Worm (Caenorhabditis elegans): ENCODE measurements around the gene cdf-2.

DNA sequence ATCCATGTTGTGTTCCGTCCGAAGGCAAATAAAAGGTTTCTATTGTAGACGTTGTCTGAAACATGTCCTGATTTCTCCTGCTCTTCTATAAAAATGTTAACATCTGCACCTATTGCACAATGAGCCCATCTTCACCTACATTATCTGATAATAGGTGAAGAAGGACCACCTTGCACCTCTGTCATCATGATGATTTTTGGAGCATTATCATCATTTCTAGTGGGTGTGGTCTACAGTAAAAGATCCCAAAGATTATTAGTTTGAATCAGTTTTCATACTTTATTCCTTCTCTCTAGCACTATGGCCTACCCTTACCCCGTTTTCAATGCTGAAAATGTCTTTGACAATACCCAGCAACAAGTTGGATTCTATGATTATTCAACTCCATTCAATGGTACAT is 36.4 kb downstream of the cdf-2 start, which contains the start of gene med-1:
- no peak for TF ChIP-seq unc-55 (GFP tag; optimal IDR thresholded peaks at IDR 0.05)
- no peak for TF ChIP-seq lin-39 (tag; optimal IDR thresholded peaks at IDR 0.05)
- TF ChIP-seq nhr-237 (tag; optimal IDR thresholded peaks at IDR 0.05), result no peak
- no peak for TF ChIP-seq ama-1 (optimal IDR thresholded peaks at IDR 0.05)
- no peak for TF ChIP-seq ceh-82 (tag; optimal IDR thresholded peaks at IDR 0.05)
- no peak for TF ChIP-seq mab-5 (tag; optimal IDR thresholded peaks at IDR 0.05)
- TF ChIP-seq ZK546.5 (tag; optimal IDR thresholded peaks at IDR 0.05), result no peak
- no peak for TF ChIP-seq skn-1 (tag; optimal IDR thresholded peaks at IDR 0.05)

Measured in whole organism, L2 larva.